Worm (Caenorhabditis elegans) whole organism, L1 larva: ENCODE results near the gene maph-1.3.
"Not testable (repeated sequence)": the region's sequence is repeated elsewhere in the genome, so short reads cannot be mapped to it uniquely, and the experiment has no call there.

ENCODE experiments used
- egl-27 ChIP-seq, 2 experiments: fragments of 150-350 bp in 1 of 2; sonication (generic microtip); optimal IDR thresholded peaks; 3 replicates each; lab custom pipeline; 2017 to 2018; ENCODE audit warnings: missing biosample characterization in 2 of 2, missing genetic modification characterization in 2 of 2, missing genetic modification reagents in 2 of 2
- jun-1 ChIP-seq: fragments of 150-350 bp; optimal IDR thresholded peaks from 2 replicates; lab custom pipeline; 2014; ENCODE audit warnings: missing biosample characterization, missing genetic modification reagents, missing genetic modification characterization
- nhr-11 ChIP-seq: fragments of 150-350 bp; optimal IDR thresholded peaks from 2 replicates; lab custom pipeline; 2014; ENCODE audit warnings: missing biosample characterization, missing genetic modification characterization
- nhr-237 ChIP-seq: fragments of 150-350 bp; optimal IDR thresholded peaks from 2 replicates; lab custom pipeline; 2014; ENCODE audit warnings: missing biosample characterization, missing genetic modification characterization
- tbx-2 ChIP-seq: sonication (generic microtip); optimal IDR thresholded peaks from 2 replicates; lab custom pipeline; 2016; ENCODE audit warnings: missing genetic modification characterization, missing compliant biosample characterization

DNA sequence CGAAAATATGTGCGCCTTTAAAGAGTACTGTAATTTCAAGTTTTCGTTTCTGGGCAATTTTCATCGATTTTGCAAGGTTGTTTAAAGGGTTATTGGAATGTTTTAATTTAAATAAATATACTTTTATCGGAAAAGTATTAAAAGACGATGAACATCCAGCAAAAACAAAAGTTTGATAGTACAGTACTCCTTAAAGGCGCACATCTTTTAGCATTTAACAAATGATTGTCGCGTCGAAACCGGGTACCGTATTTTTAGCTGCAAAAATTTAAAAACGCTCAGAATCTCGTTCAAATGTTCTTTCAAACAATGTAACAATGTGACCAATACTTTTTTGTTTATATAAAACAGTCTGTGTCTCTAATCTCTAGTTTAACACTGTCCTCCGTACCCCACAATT lies 4.4 kb upstream of the maph-1.3 start, which contains the start of gene C36A4.11:
- not testable (repeated sequence) for TF ChIP-seq egl-27 (tag; optimal IDR thresholded peaks at IDR 0.05; lab: Kevin White, UChicago); jun-1 (tag; lab: Kevin White, UChicago); tbx-2; nhr-237 (tag; lab: Kevin White, UChicago); nhr-11 (tag; lab: Kevin White, UChicago)
